Fruit fly (Drosophila melanogaster): Measurements from ENCODE around the gene Smyd4-2.

Gene Smyd4-2

DNA sequence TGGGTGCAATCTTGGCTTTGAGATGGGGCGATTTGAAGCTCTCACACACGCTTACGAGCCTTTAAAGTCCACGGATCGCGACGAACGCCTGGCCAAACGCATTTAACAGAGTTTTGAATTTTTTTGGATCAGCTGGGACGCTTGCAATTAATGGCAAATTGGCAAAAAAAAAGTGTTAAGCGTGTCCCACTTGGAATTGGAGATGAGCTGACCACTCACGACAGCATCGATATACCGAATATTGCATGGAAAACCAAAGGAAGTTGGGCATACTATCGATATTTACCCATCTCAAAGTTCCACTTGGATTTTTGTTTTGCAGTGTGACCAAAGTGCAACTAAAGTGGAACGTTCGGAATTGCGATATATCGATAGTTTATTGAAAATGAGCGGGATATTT lies 15.6 kb upstream of the Smyd4-2 start, which contains the start of gene ArfGAP1 (continued):
- TF ChIP-seq CG1529 (GFP tag; optimal IDR thresholded peaks at IDR 0.05) (no peak), pzg (GFP tag; optimal IDR thresholded peaks at IDR 0.05) (peak; percentile 47), Bgb (GFP tag; IDR thresholded peaks at IDR 0.05; ENCODE audit: partially characterized antibody) (peak; percentile 98), CG15514 (GFP tag; optimal IDR thresholded peaks at IDR 0.05) (no peak), caup (GFP tag; optimal IDR thresholded peaks at IDR 0.05; ENCODE audit: severe bottlenecking) (no peak), prd (optimal IDR thresholded peaks at IDR 0.05) (no peak), prd (GFP tag; IDR thresholded peaks at IDR 0.05) (peak; percentile 33; the same call in 2 of the 3 replicates), CG2202 (tag; optimal IDR thresholded peaks at IDR 0.05) (no peak), eve (GFP tag; optimal IDR thresholded peaks at IDR 0.05) (no peak), CG9797 (GFP tag; optimal IDR thresholded peaks at IDR 0.05) (peak; percentile 24), Dref (GFP tag; IDR thresholded peaks at IDR 0.05) (peak; percentile 97), CG11695 (GFP tag; IDR thresholded peaks at IDR 0.05) (no peak), fd96Cb (tag; optimal IDR thresholded peaks at IDR 0.05) (no peak), CG8924 (tag; optimal IDR thresholded peaks at IDR 0.05) (no peak), chinmo (GFP tag; IDR thresholded peaks at IDR 0.05; ENCODE audit: partially characterized antibody) (peak; percentile 97), slbo (GFP tag; IDR thresholded peaks at IDR 0.05) (peak; percentile 48; the same call in 1 of the 2 replicates), her (GFP tag; optimal IDR thresholded peaks at IDR 0.05) (no peak), Ada2b (GFP tag; IDR thresholded peaks at IDR 0.05) (peak; percentile 29; the same call in 1 of the 2 replicates), CG3163 (GFP tag; optimal IDR thresholded peaks at IDR 0.05) (no peak), Mes4 (GFP tag; optimal IDR thresholded peaks at IDR 0.05) (no peak), CG13287 (GFP tag; IDR thresholded peaks at IDR 0.05; ENCODE audit: partially characterized antibody) (peak; percentile 99), CG17328 (GFP tag; IDR thresholded peaks at IDR 0.05) (no peak), Taf1 (GFP tag; IDR thresholded peaks at IDR 0.05) (no peak), CTCF (GFP tag; optimal IDR thresholded peaks at IDR 0.05) (no peak), scrt (GFP tag; optimal IDR thresholded peaks at IDR 0.05) (no peak), Atf3 (GFP tag; optimal IDR thresholded peaks at IDR 0.05) (no peak), CG14050 (GFP tag; IDR thresholded peaks at IDR 0.05) (no peak), Tbp (GFP tag; optimal IDR thresholded peaks at IDR 0.05) (no peak), CG34224 (GFP tag; IDR thresholded peaks at IDR 0.05; ENCODE audit: partially characterized antibody) (peak; percentile 97)

- peak; percentile 25; the same call in 1 of the 2 replicates for TF ChIP-seq vvl (GFP tag; IDR thresholded peaks at IDR 0.05)
- TF ChIP-seq CG42726 (GFP tag; IDR thresholded peaks at IDR 0.05; ENCODE audit: partially characterized antibody) = peak; percentile 47; the same call in 1 of the 2 replicates
- TF ChIP-seq CG32772 (GFP tag; IDR thresholded peaks at IDR 0.05) = no peak
- no peak for TF ChIP-seq CG10462 (GFP tag; optimal IDR thresholded peaks at IDR 0.05)
- TF ChIP-seq Mad (GFP tag; optimal IDR thresholded peaks at IDR 0.05) = no peak
- TF ChIP-seq insv (GFP tag; optimal IDR thresholded peaks at IDR 0.05) = peak in 1 of 2 experiments; percentile 75
- no peak for TF ChIP-seq pan (optimal IDR thresholded peaks at IDR 0.05)
- TF ChIP-seq pan (GFP tag; optimal IDR thresholded peaks at IDR 0.05 in 1 of 2, IDR thresholded peaks at IDR 0.05 in 1 of 2) = no peak
- no peak for TF ChIP-seq CG31388 (GFP tag; optimal IDR thresholded peaks at IDR 0.05)
- TF ChIP-seq otp (GFP tag; IDR thresholded peaks at IDR 0.05) = no peak
- TF ChIP-seq lilli (GFP tag; optimal IDR thresholded peaks at IDR 0.05) = no peak
- no peak for TF ChIP-seq ems (GFP tag; optimal IDR thresholded peaks at IDR 0.05)
- no peak for TF ChIP-seq stc (GFP tag; IDR thresholded peaks at IDR 0.05)
- no peak for TF ChIP-seq CG3281 (GFP tag; optimal IDR thresholded peaks at IDR 0.05)
- no peak for TF ChIP-seq kah (GFP tag; optimal IDR thresholded peaks at IDR 0.05)
- no peak for TF ChIP-seq CG6175 (GFP tag; IDR thresholded peaks at IDR 0.05)
- peak; percentile 94 for TF ChIP-seq CG4617 (GFP tag; optimal IDR thresholded peaks at IDR 0.05; ENCODE audit: borderline replicate concordance)
- no peak for TF ChIP-seq tup (GFP tag; optimal IDR thresholded peaks at IDR 0.05)
- no peak for TF ChIP-seq Spps (tag; optimal IDR thresholded peaks at IDR 0.05)
- no peak for TF ChIP-seq dan (GFP tag; IDR thresholded peaks at IDR 0.05)
- TF ChIP-seq tll (GFP tag; optimal IDR thresholded peaks at IDR 0.05) = peak in 1 of 2 experiments; percentile 16
- TF ChIP-seq CG7357 (GFP tag; IDR thresholded peaks at IDR 0.05) = no peak
- TF ChIP-seq p53 (GFP tag; optimal IDR thresholded peaks at IDR 0.05) = peak; percentile 63
These were observed 12.6 kb upstream of the Smyd4-2 start, which contains the start of gene SCaMC for dm6 chr3L:12414189-12414964. SCaMC (minus strand) TSS chr3L:12414842.
